Fruit fly (Drosophila melanogaster) whole organism, adult: ENCODE data around the gene Nelf-A.

Source experiments
- CG11617 ChIP-seq: fragments of 200-800 bp; sonication (Bioruptor generic); optimal IDR thresholded peaks from 2 replicates; lab custom pipeline; 2017; ENCODE audit warnings: mild to moderate bottlenecking, missing biosample characterization, missing genetic modification reagents, missing genetic modification characterization
- CG12768 ChIP-seq: fragments of 200-800 bp; sonication (Bioruptor generic); optimal IDR thresholded peaks from 2 replicates; lab custom pipeline; 2017; ENCODE audit warnings: missing biosample characterization, missing genetic modification characterization, mild to moderate bottlenecking, moderate library complexity, missing genetic modification reagents
- CG14711 ChIP-seq: fragments of 200-800 bp; sonication (Bioruptor generic); optimal IDR thresholded peaks from 2 replicates; lab custom pipeline; 2018; ENCODE audit warnings: missing biosample characterization, mild to moderate bottlenecking, missing genetic modification characterization, moderate library complexity
- CG1620 ChIP-seq: fragments of 200-800 bp; sonication (Bioruptor generic); optimal IDR thresholded peaks from 2 replicates; lab custom pipeline; 2016; ENCODE audit warnings: missing biosample characterization, missing genetic modification characterization
- CG33017 ChIP-seq: fragments of 200-800 bp; sonication (Bioruptor generic); optimal IDR thresholded peaks from 2 replicates; lab custom pipeline; 2018; ENCODE audit warnings: missing biosample characterization, mild to moderate bottlenecking, missing genetic modification characterization, moderate library complexity
- CG5204 ChIP-seq: fragments of 200-800 bp; sonication (Bioruptor generic); optimal IDR thresholded peaks from 2 replicates; lab custom pipeline; 2016; ENCODE audit warnings: missing biosample characterization, missing genetic modification characterization
- CG7045 ChIP-seq: fragments of 200-800 bp; sonication (Bioruptor generic); optimal IDR thresholded peaks from 2 replicates; lab custom pipeline; 2017; ENCODE audit warnings: missing biosample characterization, mild to moderate bottlenecking, missing genetic modification characterization
- CG7101 ChIP-seq: fragments of 200-800 bp; sonication (Bioruptor generic); optimal IDR thresholded peaks from 2 replicates; lab custom pipeline; 2018; ENCODE audit warnings: missing biosample characterization, mild to moderate bottlenecking, missing genetic modification characterization, moderate library complexity
- Clk ChIP-seq: fragments of 200-800 bp; sonication (Bioruptor generic); optimal IDR thresholded peaks from 2 replicates; lab custom pipeline; 2017; ENCODE audit warnings: missing biosample characterization, missing genetic modification characterization
- Crg-1 ChIP-seq: fragments of 200-800 bp; sonication (Bioruptor generic); optimal IDR thresholded peaks from 2 replicates; lab custom pipeline; 2016; ENCODE audit warnings: missing biosample characterization, missing genetic modification characterization
- Hr96 ChIP-seq: fragments of 200-800 bp; sonication (Bioruptor generic); optimal IDR thresholded peaks from 2 replicates; lab custom pipeline; 2016; ENCODE audit warnings: missing biosample characterization, missing genetic modification characterization
- Mnt ChIP-seq: fragments of 200-800 bp; sonication (Bioruptor generic); optimal IDR thresholded peaks from 2 replicates; lab custom pipeline; 2016; ENCODE audit warnings: missing biosample characterization, mild to moderate bottlenecking, missing genetic modification characterization
- bab1 ChIP-seq: fragments of 200-800 bp; sonication (Bioruptor generic); optimal IDR thresholded peaks from 3 replicates; lab custom pipeline; 2019; ENCODE audit warnings: missing biosample characterization, mild to moderate bottlenecking, missing genetic modification characterization, moderate library complexity
- cic ChIP-seq: fragments of 200-800 bp; sonication (Bioruptor generic); optimal IDR thresholded peaks from 2 replicates; lab custom pipeline; 2017; ENCODE audit warnings: missing biosample characterization, mild to moderate bottlenecking, missing genetic modification characterization, moderate library complexity
- cnc ChIP-seq, 2 experiments: fragments of >200 bp; optimal IDR thresholded peaks; 2 replicates each; lab custom pipeline; 2017
- kay ChIP-seq: fragments of 200-800 bp; sonication (Bioruptor generic); peaks from one replicate; lab custom pipeline; 2016; ENCODE audit warnings: missing biosample characterization, missing genetic modification characterization, borderline replicate concordance
- ovo ChIP-seq: fragments of 200-800 bp; sonication (Bioruptor generic); optimal IDR thresholded peaks from 2 replicates; lab custom pipeline; 2016; ENCODE audit warnings: missing biosample characterization, missing genetic modification characterization
- pad ChIP-seq: fragments of 200-800 bp; sonication (Bioruptor generic); optimal IDR thresholded peaks from 3 replicates; lab custom pipeline; 2017; ENCODE audit warnings: missing biosample characterization, missing genetic modification characterization, mild to moderate bottlenecking, moderate library complexity, missing genetic modification reagents
- tj ChIP-seq: fragments of 200-800 bp; sonication (Bioruptor generic); optimal IDR thresholded peaks from 3 replicates; lab custom pipeline; 2017; ENCODE audit warnings: missing biosample characterization, mild to moderate bottlenecking, missing genetic modification characterization, moderate library complexity
- toe ChIP-seq: fragments of 200-800 bp; sonication (Bioruptor generic); optimal IDR thresholded peaks from 2 replicates; lab custom pipeline; 2016; ENCODE audit warnings: missing biosample characterization, missing genetic modification characterization

Nelf-A gene

dm6 chr3R:21263177-21263576 is 39.7 kb downstream of the Nelf-A start:
- no peak for TF ChIP-seq CG14711 (tag; lab: Kevin White, UChicago)
- peak; percentile 1 for TF ChIP-seq bab1
- TF ChIP-seq Crg-1 (GFP tag; lab: Kevin White, UChicago): no peak

dm6 chr3R:21267972-21268512 is 44.5 kb downstream of the Nelf-A start:
- no peak for TF ChIP-seq CG33017 (tag; lab: Kevin White, UChicago)
- no peak for TF ChIP-seq CG1620 (GFP tag; lab: Kevin White, UChicago)
- TF ChIP-seq Clk (GFP tag; lab: Kevin White, UChicago): no peak
- no peak for TF ChIP-seq cic
- no peak for TF ChIP-seq Mnt (GFP tag; lab: Kevin White, UChicago)
- no peak for TF ChIP-seq tj
- TF ChIP-seq CG11617 (GFP tag; lab: Kevin White, UChicago): no peak
- TF ChIP-seq Hr96 (GFP tag; lab: Kevin White, UChicago): no peak
- no peak for TF ChIP-seq ovo (GFP tag; lab: Kevin White, UChicago)
- no peak for TF ChIP-seq Crg-1 (GFP tag; lab: Kevin White, UChicago)
- TF ChIP-seq CG7045: no peak
- no peak for TF ChIP-seq CG5204 (GFP tag; lab: Kevin White, UChicago)
- TF ChIP-seq CG12768: peak; percentile 19
- TF ChIP-seq kay: peak; percentile 32
- no peak for TF ChIP-seq CG14711 (tag; lab: Kevin White, UChicago)

- TF ChIP-seq Crg-1 (GFP tag; lab: Kevin White, UChicago) (peak; percentile 80), CG7045 (peak; percentile 19), tj (peak; percentile 42), Mnt (GFP tag; lab: Kevin White, UChicago) (peak; percentile 71), toe (GFP tag; lab: Kevin White, UChicago) (peak; percentile 63), CG14711 (tag; lab: Kevin White, UChicago) (peak; percentile 17), ovo (GFP tag; lab: Kevin White, UChicago) (peak; percentile 40), Clk (GFP tag; lab: Kevin White, UChicago) (no peak), CG33017 (tag; lab: Kevin White, UChicago) (peak; percentile 29), CG11617 (GFP tag; lab: Kevin White, UChicago) (peak; percentile 10), CG12768 (peak; percentile 65), Hr96 (GFP tag; lab: Kevin White, UChicago) (peak; percentile 72), pad (peak; percentile 50), bab1 (peak; percentile 68), kay (peak; percentile 61), CG7101 (peak; percentile 61), CG5204 (GFP tag; lab: Kevin White, UChicago) (no peak), CG1620 (GFP tag; lab: Kevin White, UChicago) (peak; percentile 73), cic (peak; percentile 42), cnc (optimal IDR thresholded peaks at IDR 0.05; lab: Kevin White, UChicago) (no peak)
Observed at dm6 chr3R:21268873-21269272, 45.4 kb downstream of the Nelf-A start, which contains the start of gene Rab1. Gene Rab1 (minus strand): TSS chr3R:21269060.

DNA sequence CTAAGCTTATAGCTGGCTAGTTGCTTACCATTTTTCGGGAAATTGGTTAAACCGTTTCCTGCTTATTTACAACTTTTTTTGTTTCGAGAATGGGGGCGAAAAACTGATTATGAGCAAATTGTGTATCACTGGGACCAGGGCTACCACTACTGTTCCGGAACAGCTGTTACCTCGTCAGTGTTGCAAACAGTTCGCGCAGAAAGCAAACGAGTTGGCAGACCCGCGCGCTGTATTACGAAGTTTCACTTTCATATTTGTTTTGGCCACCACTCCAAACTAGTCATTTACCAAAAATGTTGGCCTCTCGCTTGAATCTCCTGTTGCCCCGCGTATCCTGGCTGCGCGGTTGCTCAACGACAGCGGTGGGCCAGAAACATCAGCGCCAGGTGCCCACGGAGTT is 46.4 kb downstream of the Nelf-A start, which contains the start of the genes AP-2sigma and Idi:
Gene AP-2sigma, minus strand, starts transcription at position 153 of the 400 bp plus-strand sequence.
Gene Idi, plus strand, starts transcription at position 204 of the 400 bp plus-strand sequence.
- TF ChIP-seq Clk (GFP tag; lab: Kevin White, UChicago) (peak; percentile 47), bab1 (peak; percentile 31), CG7045 (peak; percentile 28), Mnt (GFP tag; lab: Kevin White, UChicago) (peak; percentile 55), pad (peak; percentile 58), toe (GFP tag; lab: Kevin White, UChicago) (no peak), CG12768 (peak; percentile 22), Hr96 (GFP tag; lab: Kevin White, UChicago) (no peak), ovo (GFP tag; lab: Kevin White, UChicago) (no peak), kay (no peak), cnc (optimal IDR thresholded peaks at IDR 0.05; lab: Kevin White, UChicago) (no peak), CG5204 (GFP tag; lab: Kevin White, UChicago) (no peak), CG1620 (GFP tag; lab: Kevin White, UChicago) (peak; percentile 55), tj (peak; percentile 26), CG11617 (GFP tag; lab: Kevin White, UChicago) (peak; percentile 34), CG33017 (tag; lab: Kevin White, UChicago) (peak; percentile 11), Crg-1 (GFP tag; lab: Kevin White, UChicago) (peak; percentile 65), cic (peak; percentile 63), CG14711 (tag; lab: Kevin White, UChicago) (peak; percentile 26), CG7101 (peak; percentile 51)

- TF ChIP-seq toe (GFP tag; lab: Kevin White, UChicago): no peak
- no peak for TF ChIP-seq Clk (GFP tag; lab: Kevin White, UChicago)
- no peak for TF ChIP-seq CG33017 (tag; lab: Kevin White, UChicago)
- no peak for TF ChIP-seq Crg-1 (GFP tag; lab: Kevin White, UChicago)
- no peak for TF ChIP-seq CG12768
- no peak for TF ChIP-seq ovo (GFP tag; lab: Kevin White, UChicago)
- TF ChIP-seq CG7045: no peak
- TF ChIP-seq kay: no peak
- TF ChIP-seq pad: no peak
- TF ChIP-seq CG5204 (GFP tag; lab: Kevin White, UChicago): no peak
- TF ChIP-seq Hr96 (GFP tag; lab: Kevin White, UChicago): no peak
- TF ChIP-seq bab1: no peak
- TF ChIP-seq CG11617 (GFP tag; lab: Kevin White, UChicago): no peak
- no peak for TF ChIP-seq CG1620 (GFP tag; lab: Kevin White, UChicago)
- no peak for TF ChIP-seq cnc (optimal IDR thresholded peaks at IDR 0.05; lab: Kevin White, UChicago)
- no peak for TF ChIP-seq CG14711 (tag; lab: Kevin White, UChicago)
- no peak for TF ChIP-seq Mnt (GFP tag; lab: Kevin White, UChicago)
Observed at dm6 chr3R:21270609-21271143, 47.2 kb downstream of the Nelf-A start.
